Fruit fly (Drosophila melanogaster) whole organism, embryonic: ENCODE data around the gene Hs6st.

ENCODE experiments used
- C15 ChIP-seq: fragments of 200-800 bp; sonication (Bioruptor generic); IDR thresholded peaks from 3 replicates; pipeline ENCODE4 v1.3.6; 2022; ENCODE audit warnings: missing biosample characterization, missing genetic modification characterization
- CG1024 ChIP-seq: fragments of 200-800 bp; sonication (Bioruptor generic); IDR thresholded peaks from 2 replicates; pipeline ENCODE4 v1.3.6; 2022; ENCODE audit warnings: missing biosample characterization, missing genetic modification characterization
- CG11093 ChIP-seq: fragments of 200-800 bp; sonication (Bioruptor generic); IDR thresholded peaks from 3 replicates; pipeline ENCODE4 v1.3.6; 2022; ENCODE audit warnings: missing biosample characterization, missing genetic modification characterization
- CG11247 ChIP-seq: fragments of 200-800 bp; sonication (Bioruptor generic); IDR thresholded peaks from 2 replicates; pipeline ENCODE4 v1.3.6; 2022; ENCODE audit warnings: missing biosample characterization, missing genetic modification characterization
- CG11696 ChIP-seq: fragments of 200-800 bp; sonication (Bioruptor generic); IDR thresholded peaks from 2 replicates; pipeline ENCODE4 v1.3.6; 2022; ENCODE audit warnings: missing biosample characterization, missing genetic modification characterization
- CG12104 ChIP-seq: fragments of 200-800 bp; sonication (Bioruptor generic); optimal IDR thresholded peaks from 3 replicates; lab custom pipeline; 2016; ENCODE audit warnings: missing biosample characterization, missing genetic modification characterization
- CG12391 ChIP-seq: fragments of 200-800 bp; sonication (Bioruptor generic); optimal IDR thresholded peaks from 3 replicates; lab custom pipeline; 2018; ENCODE audit warnings: missing biosample characterization, mild to moderate bottlenecking, missing genetic modification characterization, moderate library complexity
- CG14441 ChIP-seq: fragments of 200-800 bp; sonication (Bioruptor generic); IDR thresholded peaks from 2 replicates; pipeline ENCODE4 v1.3.6; 2022; ENCODE audit warnings: missing biosample characterization, missing genetic modification characterization
- CG14710 ChIP-seq: fragments of 200-800 bp; sonication (Bioruptor generic); optimal IDR thresholded peaks from 3 replicates; lab custom pipeline; 2019; ENCODE audit warnings: missing biosample characterization, mild to moderate bottlenecking, missing genetic modification characterization, moderate library complexity
- CG15011 ChIP-seq: fragments of 200-800 bp; sonication (Bioruptor generic); optimal IDR thresholded peaks from 3 replicates; lab custom pipeline; 2018; ENCODE audit warnings: missing biosample characterization, mild to moderate bottlenecking, missing genetic modification characterization
- CG1602 ChIP-seq: fragments of 200-800 bp; sonication (Bioruptor generic); optimal IDR thresholded peaks from 3 replicates; lab custom pipeline; 2016; ENCODE audit warnings: missing biosample characterization, missing genetic modification characterization
- CG17328 ChIP-seq: fragments of 200-800 bp; sonication (Bioruptor generic); IDR thresholded peaks from 2 replicates; pipeline ENCODE4 v1.3.6; 2022; ENCODE audit warnings: missing biosample characterization, missing genetic modification characterization
- CG17829 ChIP-seq: fragments of 200-800 bp; optimal IDR thresholded peaks from 2 replicates; lab custom pipeline; 2019; ENCODE audit warnings: missing biosample characterization, mild to moderate bottlenecking, missing genetic modification characterization, moderate library complexity
- CG18619 ChIP-seq: fragments of 200-800 bp; sonication (Bioruptor generic); optimal IDR thresholded peaks from 3 replicates; lab custom pipeline; 2017; ENCODE audit warnings: missing biosample characterization, mild to moderate bottlenecking, missing genetic modification characterization
- CG18764 ChIP-seq: fragments of 200-800 bp; sonication (Bioruptor generic); optimal IDR thresholded peaks from 3 replicates; lab custom pipeline; 2016; ENCODE audit warnings: missing biosample characterization, missing genetic modification characterization
- CG3065 ChIP-seq: fragments of 200-800 bp; sonication (Bioruptor generic); optimal IDR thresholded peaks from 2 replicates; lab custom pipeline; 2016; ENCODE audit warnings: missing biosample characterization, missing genetic modification characterization
- CG31365 ChIP-seq: fragments of 200-800 bp; sonication (Bioruptor generic); optimal IDR thresholded peaks from 2 replicates; lab custom pipeline; 2018; ENCODE audit warnings: missing biosample characterization, mild to moderate bottlenecking, missing genetic modification characterization
- CG3163 ChIP-seq: fragments of 200-800 bp; sonication (Bioruptor generic); optimal IDR thresholded peaks from 3 replicates; lab custom pipeline; 2016; ENCODE audit warnings: missing biosample characterization, missing genetic modification characterization
- CG4282 ChIP-seq: fragments of 200-800 bp; sonication (Bioruptor generic); optimal IDR thresholded peaks from 2 replicates; lab custom pipeline; 2016; ENCODE audit warnings: missing biosample characterization, missing genetic modification characterization
- CG5953 ChIP-seq: fragments of 200-800 bp; sonication (Bioruptor generic); IDR thresholded peaks from 2 replicates; pipeline ENCODE4 v1.3.6; 2022; ENCODE audit warnings: missing biosample characterization, missing genetic modification characterization
- CG6791 ChIP-seq: fragments of 200-800 bp; sonication (Bioruptor generic); IDR thresholded peaks from 3 replicates; pipeline ENCODE4 v1.3.6; 2022; ENCODE audit warnings: missing biosample characterization, missing genetic modification characterization; ENCODE audit not compliant: partially characterized antibody
- CG7987 ChIP-seq: fragments of 200-800 bp; sonication (Bioruptor generic); optimal IDR thresholded peaks from 2 replicates; lab custom pipeline; 2018; ENCODE audit warnings: missing biosample characterization, mild to moderate bottlenecking, missing genetic modification characterization, moderate library complexity
- CG8359 ChIP-seq: fragments of 200-800 bp; sonication (Bioruptor generic); optimal IDR thresholded peaks from 2 replicates; lab custom pipeline; 2017; ENCODE audit warnings: missing biosample characterization, mild to moderate bottlenecking, missing genetic modification characterization, borderline replicate concordance
- CG8478 ChIP-seq: fragments of >200 bp; optimal IDR thresholded peaks from 2 replicates; lab custom pipeline; 2018
- Eip74EF ChIP-seq, 2 experiments: fragments of 200-800 bp in 1 of 2; fragments of >200 bp in 1 of 2; sonication (Bioruptor generic) in 1 of 2; optimal IDR thresholded peaks; 2 replicates each; lab custom pipeline; 2017 to 2019; ENCODE audit warnings: missing biosample characterization in 2 of 2, missing genetic modification characterization in 2 of 2, mild to moderate bottlenecking in 1 of 2, moderate library complexity in 1 of 2
- Elba2 ChIP-seq: fragments of 200-800 bp; sonication (Bioruptor generic); optimal IDR thresholded peaks from 3 replicates; lab custom pipeline; 2016; ENCODE audit warnings: missing biosample characterization, missing genetic modification characterization
- Fer3 ChIP-seq: fragments of 200-800 bp; sonication (Bioruptor generic); optimal IDR thresholded peaks from 2 replicates; lab custom pipeline; 2018; ENCODE audit warnings: missing biosample characterization, mild to moderate bottlenecking, missing genetic modification characterization, moderate library complexity
- Gug ChIP-seq: fragments of 200-800 bp; sonication (Bioruptor generic); IDR thresholded peaks from 4 replicates; pipeline ENCODE4 v1.3.6; 2022; ENCODE audit warnings: missing biosample characterization, missing genetic modification characterization
- HmgZ ChIP-seq: fragments of 200-800 bp; sonication (Bioruptor generic); optimal IDR thresholded peaks from 2 replicates; lab custom pipeline; 2018; ENCODE audit warnings: missing biosample characterization, mild to moderate bottlenecking, missing genetic modification characterization
- Mes4 ChIP-seq: fragments of 200-800 bp; sonication (Bioruptor generic); optimal IDR thresholded peaks from 2 replicates; lab custom pipeline; 2016; ENCODE audit warnings: missing biosample characterization, missing genetic modification characterization
- Nf-YA ChIP-seq: fragments of 200-800 bp; sonication (Bioruptor generic); IDR thresholded peaks from 2 replicates; pipeline ENCODE4 v1.3.6; 2022; ENCODE audit warnings: missing biosample characterization, missing genetic modification characterization
- ase ChIP-seq: fragments of 200-800 bp; sonication (Bioruptor generic); IDR thresholded peaks from 3 replicates; pipeline ENCODE4 v1.3.6; 2022; ENCODE audit warnings: missing biosample characterization, missing genetic modification characterization
- bsh ChIP-seq, 2 experiments: fragments of 200-800 bp; sonication (Bioruptor generic); optimal IDR thresholded peaks; 2 replicates each; lab custom pipeline; 2017 to 2018; ENCODE audit warnings: mild to moderate bottlenecking in 2 of 2, missing biosample characterization in 2 of 2, missing genetic modification characterization in 2 of 2, moderate library complexity in 1 of 2
- cg ChIP-seq: fragments of 200-800 bp; sonication (Bioruptor generic); optimal IDR thresholded peaks from 3 replicates; lab custom pipeline; 2019; ENCODE audit warnings: missing biosample characterization, mild to moderate bottlenecking, missing genetic modification characterization, moderate library complexity
- corto ChIP-seq: fragments of 200-800 bp; sonication (Bioruptor generic); optimal IDR thresholded peaks from 2 replicates; lab custom pipeline; 2016; ENCODE audit warnings: missing biosample characterization, mild to moderate bottlenecking, missing genetic modification characterization, moderate library complexity
- ems ChIP-seq: fragments of 200-800 bp; sonication (Bioruptor generic); optimal IDR thresholded peaks from 3 replicates; lab custom pipeline; 2016; ENCODE audit warnings: missing biosample characterization, missing genetic modification characterization
- grn ChIP-seq: fragments of 200-800 bp; sonication (Bioruptor generic); optimal IDR thresholded peaks from 3 replicates; lab custom pipeline; 2017; ENCODE audit warnings: missing biosample characterization, missing genetic modification characterization
- klu ChIP-seq: fragments of 200-800 bp; sonication (Bioruptor generic); IDR thresholded peaks from 2 replicates; pipeline ENCODE4 v1.3.6; 2022; ENCODE audit warnings: missing biosample characterization, missing genetic modification characterization
- kni ChIP-seq: fragments of 200-800 bp; sonication (Bioruptor generic); optimal IDR thresholded peaks from 3 replicates; lab custom pipeline; 2017; ENCODE audit warnings: mild to moderate bottlenecking, missing biosample characterization, missing genetic modification reagents, missing genetic modification characterization
- lilli ChIP-seq: fragments of 200-800 bp; sonication (Bioruptor generic); optimal IDR thresholded peaks from 3 replicates; lab custom pipeline; 2016; ENCODE audit warnings: missing biosample characterization, missing genetic modification characterization
- lmd ChIP-seq: fragments of 200-800 bp; sonication (Bioruptor generic); IDR thresholded peaks from 2 replicates; pipeline ENCODE4 v1.3.6; 2022; ENCODE audit warnings: missing biosample characterization, missing genetic modification characterization
- nmo ChIP-seq: fragments of 200-800 bp; sonication (Bioruptor generic); optimal IDR thresholded peaks from 2 replicates; lab custom pipeline; 2018; ENCODE audit warnings: missing biosample characterization, mild to moderate bottlenecking, missing genetic modification characterization, moderate library complexity
- onecut ChIP-seq: fragments of 200-800 bp; sonication (Bioruptor generic); IDR thresholded peaks from 2 replicates; pipeline ENCODE4 v1.3.6; 2022; ENCODE audit warnings: missing biosample characterization, missing genetic modification characterization
- phol ChIP-seq: fragments of 200-800 bp; sonication (Bioruptor generic); optimal IDR thresholded peaks from 3 replicates; lab custom pipeline; 2018; ENCODE audit warnings: missing biosample characterization, mild to moderate bottlenecking, missing genetic modification characterization, moderate library complexity
- schlank ChIP-seq: fragments of 200-800 bp; sonication (Bioruptor generic); optimal IDR thresholded peaks from 2 replicates; lab custom pipeline; 2018; ENCODE audit warnings: missing biosample characterization, mild to moderate bottlenecking, missing genetic modification characterization
- sisA ChIP-seq: fragments of 200-800 bp; sonication (Bioruptor generic); IDR thresholded peaks from 2 replicates; pipeline ENCODE4 v1.3.6; 2022; ENCODE audit warnings: missing biosample characterization, missing genetic modification characterization
- ssp ChIP-seq: fragments of 200-800 bp; sonication (Bioruptor generic); IDR thresholded peaks from 2 replicates; pipeline ENCODE4 v1.3.6; 2022; ENCODE audit warnings: missing biosample characterization, missing genetic modification characterization
- twi ChIP-seq: fragments of 200-800 bp; optimal IDR thresholded peaks from 2 replicates; lab custom pipeline; 2019; ENCODE audit warnings: missing biosample characterization, mild to moderate bottlenecking, missing genetic modification characterization, moderate library complexity
- vvl ChIP-seq: fragments of 200-800 bp; sonication (Bioruptor generic); IDR thresholded peaks from 2 replicates; pipeline ENCODE4 v1.3.6; 2022; ENCODE audit warnings: missing biosample characterization, missing genetic modification characterization
- wdn ChIP-seq: fragments of 200-800 bp; sonication (Bioruptor generic); IDR thresholded peaks from 2 replicates; pipeline ENCODE4 v1.3.6; 2022; ENCODE audit warnings: missing biosample characterization, missing genetic modification characterization
- zfh1 ChIP-seq: fragments of 200-800 bp; sonication (Bioruptor generic); IDR thresholded peaks from 3 replicates; pipeline ENCODE4 v1.3.6; 2022; ENCODE audit warnings: missing biosample characterization, missing genetic modification characterization

The Hs6st gene

DNA sequence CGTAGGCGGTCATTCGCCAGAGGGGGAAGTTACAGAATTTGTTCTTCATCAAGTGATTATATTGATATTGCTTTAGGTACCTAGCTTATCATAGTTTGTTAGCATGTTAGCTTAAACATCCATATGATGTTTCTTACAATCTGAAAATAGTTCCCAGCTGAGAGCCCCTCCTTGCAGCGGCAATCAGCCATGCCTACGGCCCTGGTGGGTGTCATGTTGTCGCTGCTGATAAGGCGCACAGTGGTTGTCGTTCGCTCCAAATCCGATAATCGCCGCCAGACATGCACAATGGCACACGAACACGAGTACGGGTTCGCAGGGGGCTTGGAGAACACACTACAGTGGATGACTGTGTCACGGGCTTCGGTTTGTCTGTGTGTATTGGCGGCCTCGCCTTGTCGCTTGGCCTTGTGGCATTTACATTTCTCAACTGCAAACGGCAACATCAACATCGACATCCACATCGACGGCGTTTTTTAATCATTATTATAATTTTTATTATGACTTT, 102.3 kb downstream of the Hs6st start (continued):
- peak in 1 of 2 experiments; percentile 6 for TF ChIP-seq Eip74EF (GFP tag; optimal IDR thresholded peaks at IDR 0.05; lab: Kevin White, UChicago)
- peak; percentile 70 for TF ChIP-seq CG1602 (GFP tag; lab: Kevin White, UChicago)
- TF ChIP-seq schlank (tag; lab: Kevin White, UChicago): peak; percentile 62
- peak; percentile 80 for TF ChIP-seq ase (GFP tag; lab: Robert Waterston, UW)
- TF ChIP-seq Fer3 (tag; lab: Kevin White, UChicago): peak; percentile 84
- peak; percentile 69 for TF ChIP-seq CG4282 (GFP tag; lab: Kevin White, UChicago)
- TF ChIP-seq CG3163: no peak
- peak; percentile 54 for TF ChIP-seq corto (GFP tag; lab: Kevin White, UChicago)
- TF ChIP-seq klu (GFP tag; lab: Robert Waterston, UW): peak; percentile 58; the same call in 1 of the 2 replicates
- TF ChIP-seq onecut (GFP tag; lab: Robert Waterston, UW): peak; percentile 59
- peak; percentile 6 for TF ChIP-seq CG14710 (tag; lab: Kevin White, UChicago)
- TF ChIP-seq zfh1 (GFP tag; lab: Robert Waterston, UW): peak; percentile 81
- peak; percentile 87 for TF ChIP-seq CG14441 (GFP tag; lab: Robert Waterston, UW)
- peak; percentile 4 for TF ChIP-seq CG8359 (GFP tag; lab: Kevin White, UChicago)
- TF ChIP-seq CG31365 (tag; lab: Kevin White, UChicago): peak; percentile 18
- peak; percentile 32 for TF ChIP-seq cg (GFP tag; lab: Kevin White, UChicago)
- TF ChIP-seq ssp: peak; percentile 52
- peak; percentile 34 to 81 for TF ChIP-seq bsh (GFP tag; optimal IDR thresholded peaks at IDR 0.05; lab: Kevin White, UChicago)
- peak; percentile 49 for TF ChIP-seq nmo
- TF ChIP-seq CG17829 (tag; lab: Kevin White, UChicago): peak; percentile 74
- no peak for TF ChIP-seq grn (GFP tag; lab: Kevin White, UChicago)
- TF ChIP-seq kni (GFP tag; lab: Kevin White, UChicago): no peak
- peak; percentile 41; the same call in 1 of the 2 replicates for TF ChIP-seq CG5953 (GFP tag; lab: Robert Waterston, UW)
- TF ChIP-seq CG7987 (GFP tag; lab: Kevin White, UChicago): peak; percentile 35
- TF ChIP-seq C15 (GFP tag; lab: Robert Waterston, UW): peak; percentile 67; the same call in 2 of the 3 replicates
- peak; percentile 89 for TF ChIP-seq lmd (GFP tag; lab: Robert Waterston, UW)
- TF ChIP-seq CG12391 (tag; lab: Kevin White, UChicago): peak; percentile 81
- TF ChIP-seq CG17328: peak; percentile 76
- peak; percentile 59 for TF ChIP-seq Mes4 (GFP tag; lab: Kevin White, UChicago)
- TF ChIP-seq Elba2 (GFP tag; lab: Kevin White, UChicago): no peak
- no peak for TF ChIP-seq CG6791
- peak; percentile 43; the same call in 1 of the 2 replicates for TF ChIP-seq CG1024 (GFP tag; lab: Robert Waterston, UW)
- TF ChIP-seq phol (tag; lab: Kevin White, UChicago): peak; percentile 72
- peak; percentile 41 for TF ChIP-seq CG15011 (GFP tag; lab: Kevin White, UChicago)
- peak; percentile 52; the same call in 1 of the 2 replicates for TF ChIP-seq CG11696
- TF ChIP-seq twi (tag; lab: Kevin White, UChicago): peak; percentile 20
- TF ChIP-seq CG8478 (lab: Kevin White, UChicago): no peak
- peak; percentile 79 for TF ChIP-seq wdn
- peak; percentile 73 for TF ChIP-seq sisA (GFP tag; lab: Robert Waterston, UW)
- peak; percentile 28 for TF ChIP-seq CG18764 (GFP tag; lab: Kevin White, UChicago)
- TF ChIP-seq Nf-YA: peak; percentile 63
- peak; percentile 53 for TF ChIP-seq CG12104
- TF ChIP-seq HmgZ (tag; lab: Kevin White, UChicago): peak; percentile 86
- TF ChIP-seq CG11247 (GFP tag; lab: Robert Waterston, UW): peak; percentile 75
- TF ChIP-seq CG3065 (GFP tag; lab: Kevin White, UChicago): peak; percentile 41
- TF ChIP-seq ems: peak; percentile 79
- peak; percentile 78 for TF ChIP-seq CG18619 (GFP tag; lab: Kevin White, UChicago)
- peak; percentile 91 for TF ChIP-seq lilli (GFP tag; lab: Kevin White, UChicago)
- peak; percentile 89 for TF ChIP-seq Gug
- TF ChIP-seq CG11093 (GFP tag; lab: Robert Waterston, UW): peak; percentile 67; the same call in 2 of the 3 replicates
- peak; percentile 89 for TF ChIP-seq vvl
